Worm (Caenorhabditis elegans) whole organism, L2 larva: ENCODE results near the gene arrd-10.

Source experiments
- R02D3.7 ChIP-seq: fragments of 150-350 bp; optimal IDR thresholded peaks from 2 replicates; lab custom pipeline; 2014; ENCODE audit warnings: missing biosample characterization, missing genetic modification characterization
- ZK546.5 ChIP-seq: sonication (generic microtip); optimal IDR thresholded peaks from 2 replicates; lab custom pipeline; 2017; ENCODE audit warnings: missing biosample characterization, missing genetic modification characterization
- ama-1 ChIP-seq: fragments of 150-350 bp; optimal IDR thresholded peaks from 2 replicates; lab custom pipeline; 2018; ENCODE audit warnings: inconsistent platforms
- lin-11 ChIP-seq: fragments of 150-350 bp; sonication (generic microtip); optimal IDR thresholded peaks from 2 replicates; lab custom pipeline; 2014; ENCODE audit warnings: missing biosample characterization, missing genetic modification characterization, inconsistent platforms, mixed read lengths
- mdl-1 ChIP-seq, 2 experiments: fragments of 150-350 bp in 1 of 2; sonication (generic microtip) in 1 of 2; optimal IDR thresholded peaks; 2 replicates each; lab custom pipeline; 2017; ENCODE audit warnings: missing biosample characterization in 2 of 2, missing genetic modification characterization in 2 of 2
- nhr-12 ChIP-seq: fragments of 150-350 bp; optimal IDR thresholded peaks from 2 replicates; lab custom pipeline; 2014; ENCODE audit warnings: missing biosample characterization, missing genetic modification characterization
- snpc-4 ChIP-seq: fragments of 150-350 bp; optimal IDR thresholded peaks from 2 replicates; lab custom pipeline; 2014; ENCODE audit warnings: missing biosample characterization, missing genetic modification characterization
- unc-39 ChIP-seq: fragments of 150-350 bp; optimal IDR thresholded peaks from 2 replicates; lab custom pipeline; 2014; ENCODE audit warnings: missing biosample characterization, missing genetic modification characterization

DNA sequence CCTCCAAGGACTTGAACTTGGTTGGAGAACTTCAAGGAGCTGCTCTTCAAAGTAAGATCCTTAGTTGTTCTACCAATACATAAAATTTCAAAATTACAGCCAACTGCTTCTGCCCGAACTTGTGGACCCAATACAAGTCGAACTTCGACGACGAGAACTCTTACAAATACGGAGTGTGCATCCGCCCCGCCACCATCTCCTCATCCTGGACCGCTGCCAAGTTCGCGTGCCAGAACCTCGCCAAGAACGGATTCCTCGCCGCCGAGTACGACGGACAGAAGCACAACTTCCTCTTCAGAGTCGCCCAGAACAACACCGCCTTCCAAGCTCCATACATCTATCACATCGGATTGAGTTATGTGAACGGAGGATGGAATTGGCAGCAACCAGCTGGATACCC lies 43.2 kb upstream of the arrd-10 start:
- TF ChIP-seq ama-1 (lab: Kevin White, UChicago) = no peak
- TF ChIP-seq ZK546.5 (tag; lab: Kevin White, UChicago) = no peak
- no peak for TF ChIP-seq lin-11 (tag; lab: Kevin White, UChicago)
- TF ChIP-seq mdl-1 (tag; optimal IDR thresholded peaks at IDR 0.05; lab: Kevin White, UChicago) = no peak
- TF ChIP-seq snpc-4 = no peak
- TF ChIP-seq unc-39 = no peak
- TF ChIP-seq nhr-12 (tag; lab: Kevin White, UChicago) = no peak
- TF ChIP-seq R02D3.7 (tag; lab: Kevin White, UChicago) = no peak
